Fruit fly (Drosophila melanogaster) whole organism, embryonic: ENCODE results near the gene mRpS2.

Experiments
- Aef1 ChIP-seq: fragments of 200-800 bp; sonication (Bioruptor generic); IDR thresholded peaks from 3 replicates; pipeline ENCODE4 v1.3.6; 2022; ENCODE audit warnings: missing biosample characterization, missing genetic modification characterization
- CG10959 ChIP-seq: fragments of 200-800 bp; sonication (Bioruptor generic); IDR thresholded peaks from 2 replicates; pipeline ENCODE4 v1.3.6; 2022; ENCODE audit warnings: missing biosample characterization, missing genetic modification characterization
- CG11695 ChIP-seq: fragments of 200-800 bp; sonication (Bioruptor generic); IDR thresholded peaks from 3 replicates; pipeline ENCODE4 v1.3.6; 2022; ENCODE audit warnings: missing biosample characterization, missing genetic modification characterization
- CG11723 ChIP-seq: fragments of 200-800 bp; sonication (Bioruptor generic); optimal IDR thresholded peaks from 2 replicates; lab custom pipeline; 2017; ENCODE audit warnings: missing biosample characterization, mild to moderate bottlenecking, missing genetic modification characterization
- CG12391 ChIP-seq: fragments of 200-800 bp; sonication (Bioruptor generic); optimal IDR thresholded peaks from 3 replicates; lab custom pipeline; 2018; ENCODE audit warnings: missing biosample characterization, mild to moderate bottlenecking, missing genetic modification characterization, moderate library complexity
- CG13296 ChIP-seq: fragments of 200-800 bp; sonication (Bioruptor generic); optimal IDR thresholded peaks from 3 replicates; lab custom pipeline; 2018; ENCODE audit warnings: missing biosample characterization, mild to moderate bottlenecking, missing genetic modification characterization
- CG1603 ChIP-seq: fragments of 200-800 bp; sonication (Bioruptor generic); optimal IDR thresholded peaks from 2 replicates; lab custom pipeline; 2019; ENCODE audit warnings: missing biosample characterization, mild to moderate bottlenecking, missing genetic modification characterization, moderate library complexity
- CG1647 ChIP-seq: fragments of 200-800 bp; sonication (Bioruptor generic); optimal IDR thresholded peaks from 3 replicates; lab custom pipeline; 2016; ENCODE audit warnings: missing biosample characterization, missing genetic modification characterization
- CG17186 ChIP-seq: fragments of 200-800 bp; sonication (Bioruptor generic); optimal IDR thresholded peaks from 3 replicates; lab custom pipeline; 2017; ENCODE audit warnings: missing biosample characterization, missing genetic modification reagents, missing genetic modification characterization
- CG17385 ChIP-seq: fragments of 200-800 bp; sonication (Bioruptor generic); optimal IDR thresholded peaks from 3 replicates; lab custom pipeline; 2018; ENCODE audit warnings: missing biosample characterization, mild to moderate bottlenecking, missing genetic modification characterization
- CG2678 ChIP-seq: fragments of 200-800 bp; sonication (Bioruptor generic); optimal IDR thresholded peaks from 3 replicates; lab custom pipeline; 2019; ENCODE audit warnings: missing biosample characterization, mild to moderate bottlenecking, missing genetic modification characterization, moderate library complexity
- CG2875 ChIP-seq: fragments of 200-800 bp; sonication (Bioruptor generic); optimal IDR thresholded peaks from 2 replicates; lab custom pipeline; 2017; ENCODE audit warnings: missing biosample characterization, mild to moderate bottlenecking, missing genetic modification characterization, missing genetic modification reagents
- CG3163 ChIP-seq: fragments of 200-800 bp; sonication (Bioruptor generic); optimal IDR thresholded peaks from 3 replicates; lab custom pipeline; 2016; ENCODE audit warnings: missing biosample characterization, missing genetic modification characterization
- CG43689 ChIP-seq: fragments of 200-800 bp; sonication (Bioruptor generic); IDR thresholded peaks from 2 replicates; pipeline ENCODE4 v1.3.6; 2022; ENCODE audit warnings: missing biosample characterization, missing genetic modification characterization
- CG4730 ChIP-seq: fragments of 200-800 bp; sonication (Bioruptor generic); IDR thresholded peaks from 2 replicates; pipeline ENCODE4 v1.3.6; 2022; ENCODE audit warnings: missing biosample characterization, missing genetic modification characterization
- CG5953 ChIP-seq: fragments of 200-800 bp; sonication (Bioruptor generic); IDR thresholded peaks from 2 replicates; pipeline ENCODE4 v1.3.6; 2022; ENCODE audit warnings: missing biosample characterization, missing genetic modification characterization
- CG6813 ChIP-seq: fragments of 200-800 bp; sonication (Bioruptor generic); optimal IDR thresholded peaks from 2 replicates; lab custom pipeline; 2017; ENCODE audit warnings: missing biosample characterization, missing genetic modification characterization, mild to moderate bottlenecking, moderate library complexity, missing genetic modification reagents
- CG7556 ChIP-seq: fragments of 200-800 bp; sonication (Bioruptor generic); optimal IDR thresholded peaks from 2 replicates; lab custom pipeline; 2017; ENCODE audit warnings: missing biosample characterization, mild to moderate bottlenecking, missing genetic modification characterization
- CG8765 ChIP-seq: fragments of 200-800 bp; sonication (Bioruptor generic); IDR thresholded peaks from 2 replicates; pipeline ENCODE4 v1.3.6; 2022; ENCODE audit warnings: missing biosample characterization, missing genetic modification characterization
- CG9215 ChIP-seq: fragments of 200-800 bp; sonication (Bioruptor generic); IDR thresholded peaks from 2 replicates; pipeline ENCODE4 v1.3.6; 2022; ENCODE audit warnings: missing biosample characterization, missing genetic modification characterization
- CkIIα-i1 ChIP-seq: fragments of 200-800 bp; sonication (Bioruptor generic); IDR thresholded peaks from 2 replicates; pipeline ENCODE4 v1.3.6; 2022; ENCODE audit warnings: missing biosample characterization, missing genetic modification characterization
- CoRest ChIP-seq: fragments of 200-800 bp; sonication (Bioruptor generic); optimal IDR thresholded peaks from 3 replicates; lab custom pipeline; 2018; ENCODE audit warnings: missing biosample characterization, mild to moderate bottlenecking, missing genetic modification characterization, moderate library complexity
- H2.0 ChIP-seq: fragments of 200-800 bp; sonication (Bioruptor generic); IDR thresholded peaks from 2 replicates; pipeline ENCODE4 v1.3.6; 2022; ENCODE audit warnings: missing biosample characterization, missing genetic modification characterization
- HLH54F ChIP-seq: fragments of 200-800 bp; sonication (Bioruptor generic); optimal IDR thresholded peaks from 3 replicates; lab custom pipeline; 2016; ENCODE audit warnings: missing biosample characterization, missing genetic modification characterization
- NfI ChIP-seq: fragments of 200-800 bp; sonication (Bioruptor generic); optimal IDR thresholded peaks from 3 replicates; lab custom pipeline; 2018; ENCODE audit warnings: missing biosample characterization, mild to moderate bottlenecking, missing genetic modification characterization, moderate library complexity
- Optix ChIP-seq: fragments of 200-800 bp; sonication (Bioruptor generic); IDR thresholded peaks from 3 replicates; pipeline ENCODE4 v1.3.6; 2022; ENCODE audit warnings: missing biosample characterization, missing genetic modification characterization
- Rx ChIP-seq: fragments of 200-800 bp; sonication (Bioruptor generic); IDR thresholded peaks from 2 replicates; pipeline ENCODE4 v1.3.6; 2022; ENCODE audit warnings: missing biosample characterization, missing genetic modification characterization
- Sox102F ChIP-seq: fragments of 200-800 bp; sonication (Bioruptor generic); optimal IDR thresholded peaks from 2 replicates; lab custom pipeline; 2018; ENCODE audit warnings: missing biosample characterization, mild to moderate bottlenecking, missing genetic modification characterization, moderate library complexity
- Taf1 ChIP-seq: fragments of 200-800 bp; sonication (Bioruptor generic); IDR thresholded peaks from 2 replicates; pipeline ENCODE4 v1.3.6; 2022; ENCODE audit warnings: missing biosample characterization, missing genetic modification characterization
- Trl ChIP-seq, 3 experiments: fragments of >200 bp in 2 of 3; fragments of 200-800 bp in 1 of 3; sonication (Bioruptor generic) in 1 of 3; optimal IDR thresholded peaks; 2 replicates in 1 of 3; 3 replicates in 2 of 3; lab custom pipeline; 2016 to 2017; ENCODE audit warnings: missing biosample characterization in 1 of 3, missing genetic modification characterization in 1 of 3
- Xrp1 ChIP-seq: fragments of 200-800 bp; sonication (Bioruptor generic); IDR thresholded peaks from 2 replicates; pipeline ENCODE4 v1.3.6; 2022; ENCODE audit warnings: missing biosample characterization, missing genetic modification characterization
- YL-1 ChIP-seq: fragments of 200-800 bp; sonication (Bioruptor generic); optimal IDR thresholded peaks from 3 replicates; lab custom pipeline; 2017; ENCODE audit warnings: missing biosample characterization, mild to moderate bottlenecking, missing genetic modification characterization
- cg ChIP-seq: fragments of 200-800 bp; sonication (Bioruptor generic); optimal IDR thresholded peaks from 3 replicates; lab custom pipeline; 2019; ENCODE audit warnings: missing biosample characterization, mild to moderate bottlenecking, missing genetic modification characterization, moderate library complexity
- chif ChIP-seq, 2 experiments: fragments of 200-800 bp; sonication (Bioruptor generic); optimal IDR thresholded peaks; 3 replicates each; lab custom pipeline; 2016; ENCODE audit warnings: missing biosample characterization in 2 of 2, missing genetic modification characterization in 2 of 2
- corto ChIP-seq: fragments of 200-800 bp; sonication (Bioruptor generic); optimal IDR thresholded peaks from 2 replicates; lab custom pipeline; 2016; ENCODE audit warnings: missing biosample characterization, mild to moderate bottlenecking, missing genetic modification characterization, moderate library complexity
- fd102C ChIP-seq: fragments of 200-800 bp; sonication (Bioruptor generic); optimal IDR thresholded peaks from 2 replicates; lab custom pipeline; 2018; ENCODE audit warnings: missing biosample characterization, mild to moderate bottlenecking, missing genetic modification characterization, moderate library complexity
- fd96Cb ChIP-seq: fragments of 200-800 bp; sonication (Bioruptor generic); optimal IDR thresholded peaks from 2 replicates; lab custom pipeline; 2018; ENCODE audit warnings: missing biosample characterization, mild to moderate bottlenecking, missing genetic modification characterization, moderate library complexity
- ftz-f1 ChIP-seq: fragments of 200-800 bp; sonication (Bioruptor generic); optimal IDR thresholded peaks from 2 replicates; lab custom pipeline; 2016; ENCODE audit warnings: missing biosample characterization, missing genetic modification characterization
- insv ChIP-seq, 2 experiments: fragments of 200-800 bp; sonication (Bioruptor generic); optimal IDR thresholded peaks; 3 replicates each; lab custom pipeline; 2016 to 2018; ENCODE audit warnings: missing biosample characterization in 2 of 2, missing genetic modification characterization in 2 of 2
- klu ChIP-seq: fragments of 200-800 bp; sonication (Bioruptor generic); IDR thresholded peaks from 2 replicates; pipeline ENCODE4 v1.3.6; 2022; ENCODE audit warnings: missing biosample characterization, missing genetic modification characterization
- org-1 ChIP-seq: fragments of 200-800 bp; sonication (Bioruptor generic); optimal IDR thresholded peaks from 2 replicates; lab custom pipeline; 2017; ENCODE audit warnings: missing biosample characterization, missing genetic modification characterization
- pan ChIP-seq, 4 experiments: fragments of >200 bp in 3 of 4; fragments of 200-800 bp in 1 of 4; sonication (Bioruptor generic) in 1 of 4; optimal IDR thresholded peaks in 3 of 4; IDR thresholded peaks in 1 of 4; 2 replicates each; pipeline versions ENCODE4 v1.3.6 to Lab custom; 2017 to 2022; ENCODE audit warnings: missing biosample characterization in 2 of 4, missing genetic modification characterization in 2 of 4, mixed read lengths in 1 of 4
- phol ChIP-seq: fragments of 200-800 bp; sonication (Bioruptor generic); optimal IDR thresholded peaks from 3 replicates; lab custom pipeline; 2018; ENCODE audit warnings: missing biosample characterization, mild to moderate bottlenecking, missing genetic modification characterization, moderate library complexity
- sd ChIP-seq: fragments of 200-800 bp; sonication (Bioruptor generic); optimal IDR thresholded peaks from 3 replicates; lab custom pipeline; 2018; ENCODE audit warnings: missing biosample characterization, mild to moderate bottlenecking, missing genetic modification characterization, moderate library complexity
- sisA ChIP-seq: fragments of 200-800 bp; sonication (Bioruptor generic); IDR thresholded peaks from 2 replicates; pipeline ENCODE4 v1.3.6; 2022; ENCODE audit warnings: missing biosample characterization, missing genetic modification characterization
- trem ChIP-seq: fragments of 200-800 bp; optimal IDR thresholded peaks from 3 replicates; lab custom pipeline; 2019; ENCODE audit warnings: missing biosample characterization, mild to moderate bottlenecking, missing genetic modification characterization, moderate library complexity
- twi ChIP-seq: fragments of 200-800 bp; optimal IDR thresholded peaks from 2 replicates; lab custom pipeline; 2019; ENCODE audit warnings: missing biosample characterization, mild to moderate bottlenecking, missing genetic modification characterization, moderate library complexity

The mRpS2 gene

dm6 chr2L:4887382-4888219 lies 37.4 kb upstream of the mRpS2 start (continued):
- TF ChIP-seq sd = peak; percentile 68
- TF ChIP-seq HLH54F = peak; percentile 33
- peak; percentile 21 for TF ChIP-seq CG2875 (GFP tag; lab: Kevin White, UChicago)
- TF ChIP-seq CG11695 (GFP tag; lab: Robert Waterston, UW) = peak; percentile 67; the same call in 2 of the 3 replicates
- TF ChIP-seq Sox102F (GFP tag; lab: Kevin White, UChicago) = peak; percentile 71
- peak; percentile 70 for TF ChIP-seq phol
- peak; percentile 63 for TF ChIP-seq sisA (GFP tag; lab: Robert Waterston, UW)
- peak; percentile 43 for TF ChIP-seq CG9215
- TF ChIP-seq insv (GFP tag; optimal IDR thresholded peaks at IDR 0.05; lab: Kevin White, UChicago) = no peak
- TF ChIP-seq CG1603 (tag; lab: Kevin White, UChicago) = peak; percentile 85
- TF ChIP-seq CG12391 (tag; lab: Kevin White, UChicago) = peak; percentile 53
- TF ChIP-seq H2.0 (GFP tag; lab: Robert Waterston, UW) = peak; percentile 64
- TF ChIP-seq CG1647 = no peak
- TF ChIP-seq CG3163 (GFP tag; lab: Kevin White, UChicago) = no peak
- TF ChIP-seq org-1 = peak; percentile 14
- TF ChIP-seq CG17385 (GFP tag; lab: Kevin White, UChicago) = peak; percentile 11
- TF ChIP-seq NfI (GFP tag; lab: Kevin White, UChicago) = peak; percentile 44
- TF ChIP-seq Taf1 (GFP tag; lab: Robert Waterston, UW) = peak; percentile 47; the same call in 1 of the 2 replicates
- TF ChIP-seq chif (GFP tag; optimal IDR thresholded peaks at IDR 0.05; lab: Kevin White, UChicago) = peak; percentile 44 to 51
- peak; percentile 18 for TF ChIP-seq fd102C (GFP tag; lab: Kevin White, UChicago)
- peak; percentile 26 for TF ChIP-seq CG13296 (GFP tag; lab: Kevin White, UChicago)
- TF ChIP-seq CkIIα-i1 = no peak
- no peak for TF ChIP-seq CG17186 (GFP tag; lab: Kevin White, UChicago)
- TF ChIP-seq CG4730 (GFP tag; lab: Robert Waterston, UW) = peak; percentile 59
- TF ChIP-seq CG2678 = peak; percentile 68
- TF ChIP-seq CG10959 (GFP tag; lab: Robert Waterston, UW) = peak; percentile 57; the same call in 1 of the 2 replicates
- TF ChIP-seq Optix (GFP tag; lab: Robert Waterston, UW) = peak; percentile 55; the same call in 1 of the 3 replicates
- peak; percentile 35 for TF ChIP-seq twi
- TF ChIP-seq corto (GFP tag; lab: Kevin White, UChicago) = peak; percentile 87
- TF ChIP-seq fd96Cb (tag; lab: Kevin White, UChicago) = peak; percentile 45
- peak; percentile 43; the same call in 1 of the 2 replicates for TF ChIP-seq CG43689
- TF ChIP-seq Xrp1 (GFP tag; lab: Robert Waterston, UW) = peak; percentile 77
- peak; percentile 46 for TF ChIP-seq trem
- peak; percentile 51; the same call in 1 of the 2 replicates for TF ChIP-seq Rx (GFP tag; lab: Robert Waterston, UW)
- TF ChIP-seq CG8765 (GFP tag; lab: Robert Waterston, UW) = 0 out of 2 replicates have a peak, but pooled peaks have one; percentile 42
- TF ChIP-seq CoRest (tag; lab: Kevin White, UChicago) = peak; percentile 41
- peak; percentile 44 for TF ChIP-seq klu (GFP tag; lab: Robert Waterston, UW)
- TF ChIP-seq CG6813 (GFP tag; lab: Kevin White, UChicago) = peak; percentile 1
- TF ChIP-seq pan (optimal IDR thresholded peaks at IDR 0.05; lab: Kevin White, UChicago) = no peak
- peak in 1 of 2 experiments; percentile 85 for TF ChIP-seq pan (GFP tag; optimal IDR thresholded peaks at IDR 0.05 in 1 of 2, IDR thresholded peaks at IDR 0.05 in 1 of 2)
- no peak for TF ChIP-seq Trl (optimal IDR thresholded peaks at IDR 0.05; lab: Kevin White, UChicago)
- peak; percentile 27 for TF ChIP-seq Trl (GFP tag; optimal IDR thresholded peaks at IDR 0.05; lab: Kevin White, UChicago)
- peak; percentile 33; the same call in 1 of the 2 replicates for TF ChIP-seq CG5953 (GFP tag; lab: Robert Waterston, UW)
- peak; percentile 19 for TF ChIP-seq CG11723 (GFP tag; lab: Kevin White, UChicago)
- peak; percentile 39 for TF ChIP-seq CG7556
- TF ChIP-seq YL-1 (GFP tag; lab: Kevin White, UChicago) = no peak
- TF ChIP-seq ftz-f1 (GFP tag; lab: Kevin White, UChicago) = peak; percentile 17
- TF ChIP-seq cg (GFP tag; lab: Kevin White, UChicago) = peak; percentile 65
- peak; percentile 64 for TF ChIP-seq Aef1 (GFP tag; lab: Robert Waterston, UW)
